Worm (Caenorhabditis elegans) whole organism, young adult: Measurements from ENCODE around the gene gln-6.

ENCODE experiments used
- B0019.2 ChIP-seq: fragments of 200-800 bp; sonication (Bioruptor generic); conservative IDR thresholded peaks from 2 replicates; pipeline ENCODE4 v1.3.6; 2022; ENCODE audit warnings: missing genetic modification reagents, missing genetic modification characterization, missing compliant biosample characterization
- B0336.3 ChIP-seq: fragments of 200-800 bp; sonication (Bioruptor generic); IDR thresholded peaks from 2 replicates; pipeline ENCODE4 v1.3.6; 2022; ENCODE audit warnings: missing genetic modification characterization, missing compliant biosample characterization
- F49E8.2 ChIP-seq: sonication (generic microtip); optimal IDR thresholded peaks from 3 replicates; lab custom pipeline; 2017; ENCODE audit warnings: missing genetic modification characterization, mild to moderate bottlenecking, missing compliant biosample characterization, antibody characterized with exemption, moderate library complexity; ENCODE audit not compliant: insufficient read depth
- ceh-91 ChIP-seq: fragments of 200-800 bp; sonication (Bioruptor generic); IDR thresholded peaks from 2 replicates; pipeline ENCODE4 v1.3.6; 2022; ENCODE audit warnings: missing genetic modification reagents, missing genetic modification characterization, missing compliant biosample characterization
- snpc-4 ChIP-seq, 5 experiments: fragments of 150-350 bp in 1 of 5; sonication (generic microtip) in 4 of 5; optimal IDR thresholded peaks; 2 replicates each; lab custom pipeline; 2014 to 2018; ENCODE audit warnings: missing genetic modification characterization in 5 of 5, missing biosample characterization in 3 of 5, antibody characterized with exemption in 2 of 5, mild to moderate bottlenecking in 2 of 5, missing compliant biosample characterization in 2 of 5, missing genotype in 2 of 5, moderate library complexity in 2 of 5, missing genetic modification reagents in 1 of 5
- xnd-1 ChIP-seq: sonication (generic microtip); optimal IDR thresholded peaks from 2 replicates; lab custom pipeline; 2016; ENCODE audit warnings: missing genotype, missing genetic modification reagents, missing genetic modification characterization, missing compliant biosample characterization
- zfh-2 ChIP-seq: fragments of 200-800 bp; sonication (Bioruptor generic); conservative IDR thresholded peaks from 2 replicates; pipeline ENCODE4 v1.3.6; 2022; ENCODE audit warnings: missing genetic modification reagents, missing genetic modification characterization, missing compliant biosample characterization

ce11 chrIV:9709205-9709604, 31.5 kb downstream of the gln-6 start, which contains the start of gene ant-1.3:
- TF ChIP-seq snpc-4 (GFP tag; optimal IDR thresholded peaks at IDR 0.05; lab: Kevin White, UChicago) (no peak), snpc-4 (tag; optimal IDR thresholded peaks at IDR 0.05; lab: Kevin White, UChicago) (no peak), zfh-2 (GFP tag; lab: Robert Waterston, UW) (no peak), F49E8.2 (no peak), xnd-1 (no peak), ceh-91 (GFP tag; lab: Robert Waterston, UW) (no peak), B0019.2 (GFP tag; lab: Robert Waterston, UW) (no peak), B0336.3 (GFP tag; lab: Robert Waterston, UW) (no peak)
